Worm (Caenorhabditis elegans): ENCODE results near the gene K09H11.6.
A peak's percentile ranks its signal among the peaks of the same experiment; 100 is the strongest.

K09H11.6 gene

DNA sequence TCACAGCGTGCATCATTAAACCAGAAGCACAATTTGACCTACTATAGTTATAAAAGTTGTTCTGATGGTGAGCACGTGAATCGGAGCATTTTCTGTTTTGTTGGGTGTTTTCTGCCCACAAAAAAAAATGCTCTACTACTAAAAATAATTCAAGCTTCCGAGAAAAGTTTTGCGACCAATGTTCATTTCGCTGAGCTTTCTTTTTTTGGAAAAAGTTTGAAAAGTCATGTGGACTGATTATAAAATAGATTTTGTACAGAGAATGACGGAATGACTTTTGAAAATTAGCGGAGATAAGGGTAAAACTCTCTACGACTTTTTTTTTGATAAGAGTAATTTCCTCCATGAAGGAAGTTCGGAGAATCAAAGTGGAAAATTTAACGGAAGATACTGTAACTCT lies 33.5 kb upstream of the K09H11.6 start:
- TF ChIP-seq lir-1 (GFP tag; conservative IDR thresholded peaks at IDR 0.05) (no peak), nhr-80 (tag; optimal IDR thresholded peaks at IDR 0.05) (peak; percentile 44)

DNA sequence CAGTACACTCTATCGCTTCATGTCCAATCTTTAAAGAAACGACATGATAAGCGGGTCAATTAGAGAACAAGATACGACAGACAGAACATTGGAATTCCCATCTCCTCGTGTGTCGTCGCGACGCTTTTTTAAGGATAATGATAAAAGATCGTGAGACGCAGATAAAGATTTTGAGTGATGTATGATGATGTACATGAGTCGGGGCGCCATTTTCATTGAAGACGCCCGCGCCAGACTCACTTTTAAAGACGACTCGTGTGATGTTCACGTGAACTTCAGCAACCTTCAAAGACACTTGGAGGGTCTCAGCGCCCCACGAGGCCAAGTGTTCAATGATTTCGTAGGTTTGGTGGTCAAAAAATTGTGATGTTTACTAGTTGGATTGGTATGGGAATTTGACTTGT lies 32.3 kb upstream of the K09H11.6 start:
- TF ChIP-seq K12H6.12 (tag; optimal IDR thresholded peaks at IDR 0.05) (peak; percentile 18), tbp1 (GFP tag; optimal IDR thresholded peaks at IDR 0.05) (peak; percentile 15), efl-1 (GFP tag; optimal IDR thresholded peaks at IDR 0.05) (no peak), egl-44 (GFP tag; IDR thresholded peaks at IDR 0.05) (no peak), lin-40 (tag; optimal IDR thresholded peaks at IDR 0.05) (peak; percentile 82), nfyb-1 (GFP tag; IDR thresholded peaks at IDR 0.05) (peak; percentile 65), ztf-26 (tag; optimal IDR thresholded peaks at IDR 0.05) (peak; percentile 56), hlh-26 (GFP tag; conservative IDR thresholded peaks at IDR 0.05) (no peak), rcor-1 (GFP tag; IDR thresholded peaks at IDR 0.05) (no peak), B0336.3 (GFP tag; IDR thresholded peaks at IDR 0.05) (no peak), F55B11.4 (tag; optimal IDR thresholded peaks at IDR 0.05; ENCODE audit: borderline replicate concordance, insufficient read depth) (no peak), nhr-80 (tag; optimal IDR thresholded peaks at IDR 0.05) (peak; percentile 77), chd-7 (tag; optimal IDR thresholded peaks at IDR 0.05) (peak; percentile 42), F22D6.2 (tag; optimal IDR thresholded peaks at IDR 0.05) (peak; percentile 64), bed-2 (GFP tag; IDR thresholded peaks at IDR 0.05) (no peak), pha-4 (tag; optimal IDR thresholded peaks at IDR 0.05) (no peak), mcd-1 (GFP tag; IDR thresholded peaks at IDR 0.05) (peak; percentile 42), F49E8.2 (tag; optimal IDR thresholded peaks at IDR 0.05; ENCODE audit: insufficient read depth) (no peak), hlh-12 (tag; optimal IDR thresholded peaks at IDR 0.05) (no peak), die-1 (tag; optimal IDR thresholded peaks at IDR 0.05) (peak; percentile 26), C06A6.2 (GFP tag; conservative IDR thresholded peaks at IDR 0.05) (peak; percentile 37; the same call in 1 of the 2 replicates), somi-1 (GFP tag; optimal IDR thresholded peaks at IDR 0.05) (peak; percentile 89), madf-3 (GFP tag; IDR thresholded peaks at IDR 0.05) (0 out of 2 replicates have a peak, but pooled peaks have one; percentile 33), tbx-9 (tag; optimal IDR thresholded peaks at IDR 0.05; ENCODE audit: borderline replicate concordance) (no peak), F10E7.11 (tag; optimal IDR thresholded peaks at IDR 0.05) (no peak)

DNA sequence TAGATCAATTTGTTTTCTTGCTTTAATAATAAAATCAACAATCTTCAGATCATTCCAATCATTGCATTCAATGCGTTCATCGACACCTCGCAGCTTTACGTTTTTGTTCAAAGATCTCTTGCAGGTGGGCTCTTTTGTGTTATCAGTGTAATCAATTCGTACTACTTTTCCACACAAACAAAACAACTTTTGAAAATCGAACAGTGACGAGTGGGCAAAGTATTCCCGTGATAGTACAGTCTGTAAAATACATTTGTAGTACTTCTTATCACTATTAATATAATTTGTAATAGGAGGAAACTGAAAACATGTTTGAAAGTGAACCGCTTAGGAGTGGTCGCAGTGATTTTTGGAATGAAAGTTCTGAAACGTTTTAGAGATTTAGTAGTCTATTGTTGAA lies 29.1 kb upstream of the K09H11.6 start, which contains the start of gene pgph-2:
TSS of gene pgph-2 (plus strand) at position 47 of the 400 bp plus-strand sequence.
- TF ChIP-seq nhr-80 (tag; optimal IDR thresholded peaks at IDR 0.05) (no peak), bed-1 (GFP tag; IDR thresholded peaks at IDR 0.05) (no peak), athp-1 (tag; optimal IDR thresholded peaks at IDR 0.05) (no peak)

DNA sequence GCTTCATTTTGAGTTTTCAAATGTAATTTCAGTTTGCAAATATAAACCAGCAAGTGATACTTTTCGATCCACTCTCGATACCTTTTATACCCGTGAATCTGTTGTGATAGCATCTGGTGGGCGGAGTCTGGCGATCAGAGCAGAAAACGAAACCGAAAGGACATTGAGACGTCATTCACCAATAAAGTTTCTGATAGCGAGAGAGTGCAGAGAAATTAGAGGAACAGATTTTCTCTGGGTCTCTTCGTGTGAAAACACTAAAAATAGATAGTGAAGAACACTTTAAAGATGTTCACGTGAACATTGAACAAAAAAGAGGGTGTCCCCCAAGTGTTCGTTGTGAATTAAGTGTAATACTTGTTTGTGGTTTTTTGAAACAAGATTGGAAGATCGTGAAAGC lies 27.8 kb upstream of the K09H11.6 start, which contains the start of gene pgph-3:
TSS of gene pgph-3 (minus strand) at position 60 of the 400 bp plus-strand sequence.
- TF ChIP-seq ccch-3 (GFP tag; optimal IDR thresholded peaks at IDR 0.05): no peak
- no peak for TF ChIP-seq Y67H2A.10 (GFP tag; conservative IDR thresholded peaks at IDR 0.05)
- no peak for TF ChIP-seq lsy-27 (tag; optimal IDR thresholded peaks at IDR 0.05; ENCODE audit: borderline replicate concordance, insufficient read depth)
- TF ChIP-seq egrh-3 (GFP tag; IDR thresholded peaks at IDR 0.05): no peak
- TF ChIP-seq T07F8.4 (tag; optimal IDR thresholded peaks at IDR 0.05): no peak
- no peak for TF ChIP-seq snpc-1.3 (tag; optimal IDR thresholded peaks at IDR 0.05; ENCODE audit: insufficient read depth)
- no peak; the same call in 1 of the 2 replicates for TF ChIP-seq K11D2.4 (GFP tag; IDR thresholded peaks at IDR 0.05)
- no peak for TF ChIP-seq ztf-22 (GFP tag; optimal IDR thresholded peaks at IDR 0.05)
- no peak for TF ChIP-seq F37B4.10 (GFP tag; IDR thresholded peaks at IDR 0.05)
- TF ChIP-seq nfyb-1 (GFP tag; IDR thresholded peaks at IDR 0.05): no peak
- TF ChIP-seq F57A8.1 (GFP tag; optimal IDR thresholded peaks at IDR 0.05): no peak
- TF ChIP-seq Y53F4B.3 (GFP tag; IDR thresholded peaks at IDR 0.05): no peak
- TF ChIP-seq Y95B8A.8 (GFP tag; IDR thresholded peaks at IDR 0.05): no peak
- TF ChIP-seq nfya-2 (GFP tag; IDR thresholded peaks at IDR 0.05): no peak
- no peak for TF ChIP-seq bed-2 (GFP tag; IDR thresholded peaks at IDR 0.05)
- TF ChIP-seq let-607 (tag; optimal IDR thresholded peaks at IDR 0.05): no peak
- no peak for TF ChIP-seq akir-1 (GFP tag; optimal IDR thresholded peaks at IDR 0.05)
- no peak for TF ChIP-seq sdz-38 (tag; optimal IDR thresholded peaks at IDR 0.05)
- TF ChIP-seq ceh-100 (GFP tag; IDR thresholded peaks at IDR 0.05): no peak
